Worm (Caenorhabditis elegans) whole organism, L4 larva: ENCODE data around the gene pqn-18.

Experiments used
- F10B5.3 ChIP-seq: sonication (generic microtip); optimal IDR thresholded peaks from 2 replicates; lab custom pipeline; 2016; ENCODE audit warnings: mild to moderate bottlenecking, missing genetic modification characterization, missing compliant biosample characterization
- T26A8.4 ChIP-seq: fragments of 200-800 bp; sonication (Bioruptor generic); IDR thresholded peaks from 2 replicates; pipeline ENCODE4 v1.3.6; 2022; ENCODE audit warnings: missing genetic modification characterization, missing compliant biosample characterization
- ZK337.2 ChIP-seq: fragments of 200-800 bp; sonication (Bioruptor generic); IDR thresholded peaks from 2 replicates; pipeline ENCODE4 v1.3.6; 2022; ENCODE audit warnings: missing genetic modification reagents, missing genetic modification characterization, missing compliant biosample characterization
- ZK546.5 ChIP-seq, 2 experiments: sonication (generic microtip); optimal IDR thresholded peaks; 2 replicates each; lab custom pipeline; 2017; ENCODE audit warnings: missing biosample characterization in 2 of 2, missing genetic modification characterization in 2 of 2
- aly-2 ChIP-seq: sonication (generic microtip); optimal IDR thresholded peaks from 2 replicates; lab custom pipeline; 2018; ENCODE audit warnings: missing biosample characterization, missing genetic modification characterization
- arid-1 ChIP-seq: fragments of 200-800 bp; sonication (Bioruptor generic); conservative IDR thresholded peaks from 2 replicates; pipeline ENCODE4 v1.3.6; 2022; ENCODE audit warnings: missing genetic modification reagents, missing genetic modification characterization, missing compliant biosample characterization
- ceh-32 ChIP-seq: sonication (generic microtip); optimal IDR thresholded peaks from 2 replicates; lab custom pipeline; 2016; ENCODE audit warnings: mild to moderate bottlenecking, missing genetic modification characterization, missing compliant biosample characterization; ENCODE audit not compliant: poor library complexity
- cey-2 ChIP-seq: sonication (generic microtip); optimal IDR thresholded peaks from 3 replicates; lab custom pipeline; 2017; ENCODE audit warnings: missing genetic modification characterization, mild to moderate bottlenecking, missing compliant biosample characterization, antibody characterized with exemption, borderline replicate concordance; ENCODE audit not compliant: insufficient read depth
- ctbp-1 ChIP-seq: fragments of 200-800 bp; sonication (Bioruptor generic); IDR thresholded peaks from 2 replicates; pipeline ENCODE4 v1.3.6; 2022; ENCODE audit warnings: missing genetic modification reagents, missing genetic modification characterization, missing compliant biosample characterization
- dmd-6 ChIP-seq: fragments of 200-800 bp; sonication (Bioruptor generic); IDR thresholded peaks from 2 replicates; pipeline ENCODE4 v1.3.6; 2022; ENCODE audit warnings: missing genetic modification reagents, missing genetic modification characterization, missing compliant biosample characterization
- dmd-9 ChIP-seq: fragments of 200-800 bp; sonication (Bioruptor generic); IDR thresholded peaks from 2 replicates; pipeline ENCODE4 v1.3.6; 2022; ENCODE audit warnings: missing genetic modification reagents, missing genetic modification characterization, missing compliant biosample characterization
- dpl-1 ChIP-seq: fragments of 150-350 bp; optimal IDR thresholded peaks from 2 replicates; lab custom pipeline; 2014; ENCODE audit warnings: missing biosample characterization, missing genetic modification reagents, missing genetic modification characterization
- gei-8 ChIP-seq: fragments of 200-800 bp; sonication (Bioruptor generic); optimal IDR thresholded peaks from 2 replicates; lab custom pipeline; 2018; ENCODE audit warnings: mild to moderate bottlenecking, missing genetic modification characterization, missing compliant biosample characterization
- hif-1 ChIP-seq, 2 experiments: sonication (generic microtip); optimal IDR thresholded peaks; 2 replicates each; lab custom pipeline; 2016 to 2017; ENCODE audit warnings: missing compliant biosample characterization in 2 of 2, missing genetic modification characterization in 2 of 2, missing genetic modification reagents in 2 of 2, missing genotype in 2 of 2, mild to moderate bottlenecking in 1 of 2
- hlh-11 ChIP-seq: fragments of 200-800 bp; sonication (Bioruptor generic); optimal IDR thresholded peaks from 2 replicates; lab custom pipeline; 2018; ENCODE audit warnings: mild to moderate bottlenecking, missing genetic modification characterization, missing compliant biosample characterization
- hlh-30 ChIP-seq: sonication (generic microtip); optimal IDR thresholded peaks from 2 replicates; lab custom pipeline; 2017; ENCODE audit warnings: antibody characterized with exemption, mild to moderate bottlenecking, missing genetic modification characterization, missing compliant biosample characterization; ENCODE audit not compliant: insufficient read depth
- hmg-1.1 ChIP-seq: fragments of 200-800 bp; sonication (Bioruptor generic); IDR thresholded peaks from 2 replicates; pipeline ENCODE4 v1.3.6; 2022; ENCODE audit warnings: missing genetic modification reagents, missing genetic modification characterization, missing compliant biosample characterization
- lin-15B ChIP-seq: fragments of 150-350 bp; sonication (generic microtip); optimal IDR thresholded peaks from 3 replicates; lab custom pipeline; 2014; ENCODE audit warnings: missing biosample characterization, missing genetic modification characterization
- lin-38 ChIP-seq: fragments of 200-800 bp; sonication (Bioruptor generic); IDR thresholded peaks from 2 replicates; pipeline ENCODE4 v1.3.6; 2022; ENCODE audit warnings: missing genetic modification reagents, missing genetic modification characterization, missing compliant biosample characterization
- lin-39 ChIP-seq: fragments of 150-350 bp; optimal IDR thresholded peaks from 2 replicates; lab custom pipeline; 2014; ENCODE audit warnings: missing biosample characterization, missing genetic modification reagents, missing genetic modification characterization
- lir-3 ChIP-seq: sonication (generic microtip); optimal IDR thresholded peaks from 2 replicates; lab custom pipeline; 2016; ENCODE audit warnings: mild to moderate bottlenecking, missing genetic modification characterization, missing compliant biosample characterization
- lsy-2 ChIP-seq, 2 experiments: fragments of 150-350 bp in 1 of 2; sonication (generic microtip) in 1 of 2; optimal IDR thresholded peaks; 2 replicates each; lab custom pipeline; 2014 to 2017; ENCODE audit warnings: missing biosample characterization in 2 of 2, missing genetic modification characterization in 2 of 2
- madf-9 ChIP-seq: fragments of 200-800 bp; sonication (Bioruptor generic); conservative IDR thresholded peaks from 2 replicates; pipeline ENCODE4 v1.3.6; 2022; ENCODE audit warnings: missing genetic modification reagents, missing genetic modification characterization, missing compliant biosample characterization
- mes-2 ChIP-seq: sonication (generic microtip); optimal IDR thresholded peaks from 2 replicates; lab custom pipeline; 2016; ENCODE audit warnings: missing genotype, mild to moderate bottlenecking, missing genetic modification characterization, missing compliant biosample characterization; ENCODE audit not compliant: poor library complexity, severe bottlenecking
- mxl-3 ChIP-seq: fragments of 200-800 bp; sonication (Bioruptor generic); optimal IDR thresholded peaks from 2 replicates; lab custom pipeline; 2018; ENCODE audit warnings: mild to moderate bottlenecking, missing genetic modification characterization, missing compliant biosample characterization
- nhr-11 ChIP-seq: fragments of 150-350 bp; optimal IDR thresholded peaks from 2 replicates; lab custom pipeline; 2014; ENCODE audit warnings: missing biosample characterization, missing genetic modification characterization
- nhr-42 ChIP-seq: fragments of 200-800 bp; sonication (Bioruptor generic); IDR thresholded peaks from 2 replicates; pipeline ENCODE4 v1.3.6; 2022; ENCODE audit warnings: missing genetic modification characterization, missing compliant biosample characterization
- nhr-48 ChIP-seq: sonication (generic microtip); optimal IDR thresholded peaks from 2 replicates; lab custom pipeline; 2016; ENCODE audit warnings: mild to moderate bottlenecking, missing genetic modification characterization, missing compliant biosample characterization
- php-3 ChIP-seq: fragments of 200-800 bp; sonication (Bioruptor generic); IDR thresholded peaks from 2 replicates; pipeline ENCODE4 v1.3.6; 2022; ENCODE audit warnings: missing genetic modification reagents, missing genetic modification characterization, missing compliant biosample characterization
- pqm-1 ChIP-seq: sonication (generic microtip); optimal IDR thresholded peaks from 2 replicates; lab custom pipeline; 2017; ENCODE audit warnings: missing biosample characterization, missing genetic modification characterization
- skn-1 ChIP-seq: fragments of 150-350 bp; optimal IDR thresholded peaks from 2 replicates; lab custom pipeline; 2014; ENCODE audit warnings: missing biosample characterization, missing genetic modification characterization
- spr-3 ChIP-seq: fragments of 200-800 bp; sonication (Bioruptor generic); optimal IDR thresholded peaks from 2 replicates; lab custom pipeline; 2018; ENCODE audit warnings: mild to moderate bottlenecking, missing genetic modification characterization, missing compliant biosample characterization
- tra-1 ChIP-seq: fragments of 200-800 bp; sonication (Bioruptor generic); IDR thresholded peaks from 2 replicates; pipeline ENCODE4 v1.3.6; 2022; ENCODE audit warnings: missing genetic modification reagents, missing genetic modification characterization, missing compliant biosample characterization
- unc-130 ChIP-seq: sonication (generic microtip); optimal IDR thresholded peaks from 2 replicates; lab custom pipeline; 2016; ENCODE audit warnings: missing genetic modification reagents, missing genetic modification characterization, missing compliant biosample characterization
- unc-62 ChIP-seq, 3 experiments: fragments of 150-350 bp in 1 of 3; sonication (generic microtip); optimal IDR thresholded peaks in 2 of 3; peaks in 1 of 3; 1 replicate in 1 of 3; 2 replicates in 2 of 3; lab custom pipeline; 2014 to 2017; ENCODE audit warnings: missing biosample characterization in 3 of 3, missing genetic modification characterization in 3 of 3, missing genetic modification reagents in 3 of 3, missing genotype in 1 of 3
- zfp-3 ChIP-seq: fragments of 200-800 bp; sonication (Bioruptor generic); conservative IDR thresholded peaks from 2 replicates; pipeline ENCODE4 v1.3.6; 2022; ENCODE audit warnings: missing genetic modification reagents, missing genetic modification characterization, missing compliant biosample characterization
- ztf-7 ChIP-seq: fragments of 150-350 bp; optimal IDR thresholded peaks from 2 replicates; lab custom pipeline; 2014; ENCODE audit warnings: missing biosample characterization, missing genetic modification characterization

Gene pqn-18

ce11 chrX:12872022-12872888 is 35.4 kb upstream of the pqn-18 start (continued):
- TF ChIP-seq hlh-11 (peak; percentile 100), hlh-30 (tag; lab: Kevin White, UChicago) (peak; percentile 88), madf-9 (peak; percentile 74), pqm-1 (peak; percentile 80), unc-62 (GFP tag; optimal IDR thresholded peaks at IDR 0.05 in 1 of 2; lab: Kevin White, UChicago) (peak; percentile 60 to 100), unc-62 (tag; optimal IDR thresholded peaks at IDR 0.05; lab: Kevin White, UChicago) (no peak), hmg-1.1 (GFP tag; lab: Robert Waterston, UW) (peak; percentile 34; the same call in 1 of the 2 replicates), unc-130 (no peak), tra-1 (peak; percentile 100), skn-1 (tag; lab: Kevin White, UChicago) (no peak), T26A8.4 (GFP tag; lab: Robert Waterston, UW) (peak; percentile 88), zfp-3 (GFP tag; lab: Robert Waterston, UW) (peak; percentile 72), mxl-3 (GFP tag; lab: Kevin White, UChicago) (peak; percentile 99), nhr-42 (peak; percentile 65; the same call in 1 of the 2 replicates), lin-15B (tag; lab: Kevin White, UChicago) (no peak), lin-38 (GFP tag; lab: Robert Waterston, UW) (peak; percentile 55), dpl-1 (GFP tag; lab: Kevin White, UChicago) (peak; percentile 46), mes-2 (peak; percentile 55), spr-3 (GFP tag; lab: Kevin White, UChicago) (peak; percentile 34), nhr-48 (tag; lab: Kevin White, UChicago) (peak; percentile 99), ZK546.5 (tag; optimal IDR thresholded peaks at IDR 0.05; lab: Kevin White, UChicago) (no peak), php-3 (GFP tag; lab: Robert Waterston, UW) (peak; percentile 86), nhr-11 (tag; lab: Kevin White, UChicago) (peak; percentile 84), ceh-32 (tag; lab: Kevin White, UChicago) (no peak), lsy-2 (tag; optimal IDR thresholded peaks at IDR 0.05; lab: Kevin White, UChicago) (peak; percentile 48 to 77), cey-2 (tag; lab: Kevin White, UChicago) (peak; percentile 80), lin-39 (tag; lab: Kevin White, UChicago) (no peak), arid-1 (GFP tag; lab: Robert Waterston, UW) (no peak; the same call in 1 of the 2 replicates), ztf-7 (tag; lab: Kevin White, UChicago) (peak; percentile 3), lir-3 (tag; lab: Kevin White, UChicago) (no peak), gei-8 (GFP tag; lab: Kevin White, UChicago) (peak; percentile 100), dmd-9 (no peak), ZK337.2 (GFP tag; lab: Robert Waterston, UW) (no peak), aly-2 (no peak), ctbp-1 (GFP tag; lab: Robert Waterston, UW) (peak; percentile 60; the same call in 1 of the 2 replicates), hif-1 (tag; optimal IDR thresholded peaks at IDR 0.05; lab: Kevin White, UChicago) (peak; percentile 15 to 87), F10B5.3 (no peak), dmd-6 (peak; percentile 100)
